Fruit fly (Drosophila melanogaster) whole organism, embryonic: Measurements from ENCODE around the gene PH4alphaSG2.

Experiments
- Aef1 ChIP-seq: fragments of 200-800 bp; sonication (Bioruptor generic); IDR thresholded peaks from 3 replicates; pipeline ENCODE4 v1.3.6; 2022; ENCODE audit warnings: missing biosample characterization, missing genetic modification characterization
- CG10431 ChIP-seq: fragments of 200-800 bp; sonication (Bioruptor generic); optimal IDR thresholded peaks from 3 replicates; lab custom pipeline; 2018; ENCODE audit warnings: missing biosample characterization, mild to moderate bottlenecking, missing genetic modification characterization
- CG10959 ChIP-seq: fragments of 200-800 bp; sonication (Bioruptor generic); IDR thresholded peaks from 2 replicates; pipeline ENCODE4 v1.3.6; 2022; ENCODE audit warnings: missing biosample characterization, missing genetic modification characterization
- CG12155 ChIP-seq: fragments of 200-800 bp; sonication (Bioruptor generic); optimal IDR thresholded peaks from 3 replicates; lab custom pipeline; 2016; ENCODE audit warnings: missing biosample characterization, missing genetic modification characterization
- CG12299 ChIP-seq: fragments of 200-800 bp; sonication (Bioruptor generic); optimal IDR thresholded peaks from 2 replicates; lab custom pipeline; 2018; ENCODE audit warnings: missing biosample characterization, mild to moderate bottlenecking, missing genetic modification characterization
- CG1233 ChIP-seq: fragments of 200-800 bp; sonication (Bioruptor generic); optimal IDR thresholded peaks from 4 replicates; lab custom pipeline; 2018; ENCODE audit warnings: missing biosample characterization, mild to moderate bottlenecking, missing genetic modification characterization
- CG12659 ChIP-seq: fragments of 200-800 bp; sonication (Bioruptor generic); optimal IDR thresholded peaks from 3 replicates; lab custom pipeline; 2017; ENCODE audit warnings: mild to moderate bottlenecking, missing biosample characterization, missing genetic modification reagents, missing genetic modification characterization
- CG13775 ChIP-seq: fragments of 200-800 bp; sonication (Bioruptor generic); optimal IDR thresholded peaks from 3 replicates; lab custom pipeline; 2017; ENCODE audit warnings: missing biosample characterization, mild to moderate bottlenecking, missing genetic modification characterization
- CG14710 ChIP-seq: fragments of 200-800 bp; sonication (Bioruptor generic); optimal IDR thresholded peaks from 3 replicates; lab custom pipeline; 2019; ENCODE audit warnings: missing biosample characterization, mild to moderate bottlenecking, missing genetic modification characterization, moderate library complexity
- CG14860 ChIP-seq: fragments of 200-800 bp; sonication (Bioruptor generic); IDR thresholded peaks from 3 replicates; pipeline ENCODE4 v1.3.6; 2022; ENCODE audit warnings: missing biosample characterization, missing genetic modification characterization; ENCODE audit not compliant: partially characterized antibody
- CG15601 ChIP-seq: fragments of 200-800 bp; sonication (Bioruptor generic); optimal IDR thresholded peaks from 3 replicates; lab custom pipeline; 2019; ENCODE audit warnings: missing biosample characterization, mild to moderate bottlenecking, missing genetic modification characterization, moderate library complexity
- CG1603 ChIP-seq: fragments of 200-800 bp; sonication (Bioruptor generic); optimal IDR thresholded peaks from 2 replicates; lab custom pipeline; 2019; ENCODE audit warnings: missing biosample characterization, mild to moderate bottlenecking, missing genetic modification characterization, moderate library complexity
- CG2116 ChIP-seq: fragments of 200-800 bp; sonication (Bioruptor generic); optimal IDR thresholded peaks from 3 replicates; lab custom pipeline; 2018; ENCODE audit warnings: missing biosample characterization, mild to moderate bottlenecking, missing genetic modification characterization
- CG34224 ChIP-seq: fragments of 200-800 bp; sonication (Bioruptor generic); IDR thresholded peaks from 3 replicates; pipeline ENCODE4 v1.3.6; 2022; ENCODE audit warnings: missing biosample characterization, missing genetic modification characterization; ENCODE audit not compliant: partially characterized antibody
- CG34376 ChIP-seq: fragments of 200-800 bp; sonication (Bioruptor generic); optimal IDR thresholded peaks from 2 replicates; lab custom pipeline; 2018; ENCODE audit warnings: missing biosample characterization, mild to moderate bottlenecking, missing genetic modification characterization
- CG4282 ChIP-seq: fragments of 200-800 bp; sonication (Bioruptor generic); optimal IDR thresholded peaks from 2 replicates; lab custom pipeline; 2016; ENCODE audit warnings: missing biosample characterization, missing genetic modification characterization
- CG43689 ChIP-seq: fragments of 200-800 bp; sonication (Bioruptor generic); IDR thresholded peaks from 2 replicates; pipeline ENCODE4 v1.3.6; 2022; ENCODE audit warnings: missing biosample characterization, missing genetic modification characterization
- CG4424 ChIP-seq: fragments of 200-800 bp; sonication (Bioruptor generic); optimal IDR thresholded peaks from 3 replicates; lab custom pipeline; 2016; ENCODE audit warnings: missing biosample characterization, missing genetic modification characterization
- CG5953 ChIP-seq: fragments of 200-800 bp; sonication (Bioruptor generic); IDR thresholded peaks from 2 replicates; pipeline ENCODE4 v1.3.6; 2022; ENCODE audit warnings: missing biosample characterization, missing genetic modification characterization
- CG6272 ChIP-seq: fragments of 200-800 bp; sonication (Bioruptor generic); IDR thresholded peaks from 2 replicates; pipeline ENCODE4 v1.3.6; 2022; ENCODE audit warnings: missing biosample characterization, missing genetic modification characterization
- CG6791 ChIP-seq: fragments of 200-800 bp; sonication (Bioruptor generic); IDR thresholded peaks from 3 replicates; pipeline ENCODE4 v1.3.6; 2022; ENCODE audit warnings: missing biosample characterization, missing genetic modification characterization; ENCODE audit not compliant: partially characterized antibody
- CG7928 ChIP-seq: fragments of 200-800 bp; sonication (Bioruptor generic); optimal IDR thresholded peaks from 2 replicates; lab custom pipeline; 2017; ENCODE audit warnings: missing biosample characterization, mild to moderate bottlenecking, missing genetic modification characterization
- CG8944 ChIP-seq: fragments of 200-800 bp; sonication (Bioruptor generic); optimal IDR thresholded peaks from 3 replicates; lab custom pipeline; 2016; ENCODE audit warnings: missing biosample characterization, missing genetic modification characterization
- D19B ChIP-seq: fragments of 200-800 bp; sonication (Bioruptor generic); optimal IDR thresholded peaks from 2 replicates; lab custom pipeline; 2017; ENCODE audit warnings: missing biosample characterization, mild to moderate bottlenecking, missing genetic modification characterization
- Dad ChIP-seq: fragments of 200-800 bp; sonication (Bioruptor generic); optimal IDR thresholded peaks from 3 replicates; lab custom pipeline; 2016; ENCODE audit warnings: missing biosample characterization, missing genetic modification characterization
- Dfd ChIP-seq, 2 experiments: fragments of >200 bp; optimal IDR thresholded peaks; 2 replicates each; lab custom pipeline; 2017; ENCODE audit warnings: missing biosample characterization in 2 of 2, missing genetic modification characterization in 2 of 2
- Dll ChIP-seq: fragments of 200-800 bp; sonication (Bioruptor generic); IDR thresholded peaks from 4 replicates; pipeline ENCODE4 v1.3.6; 2022; ENCODE audit warnings: missing biosample characterization, missing genetic modification characterization; ENCODE audit not compliant: partially characterized antibody
- Elba2 ChIP-seq: fragments of 200-800 bp; sonication (Bioruptor generic); optimal IDR thresholded peaks from 3 replicates; lab custom pipeline; 2016; ENCODE audit warnings: missing biosample characterization, missing genetic modification characterization
- Fer1 ChIP-seq: fragments of 200-800 bp; sonication (Bioruptor generic); optimal IDR thresholded peaks from 2 replicates; lab custom pipeline; 2017; ENCODE audit warnings: missing biosample characterization, mild to moderate bottlenecking, missing genetic modification characterization
- Gug ChIP-seq: fragments of 200-800 bp; sonication (Bioruptor generic); IDR thresholded peaks from 4 replicates; pipeline ENCODE4 v1.3.6; 2022; ENCODE audit warnings: missing biosample characterization, missing genetic modification characterization
- Lim3 ChIP-seq: fragments of 200-800 bp; sonication (Bioruptor generic); IDR thresholded peaks from 2 replicates; pipeline ENCODE4 v1.3.6; 2022; ENCODE audit warnings: missing biosample characterization, missing genetic modification characterization
- Mrtf ChIP-seq: fragments of 200-800 bp; sonication (Bioruptor generic); IDR thresholded peaks from 3 replicates; pipeline ENCODE4 v1.3.6; 2022; ENCODE audit warnings: missing biosample characterization, missing genetic modification characterization
- Nf-YB ChIP-seq: fragments of 200-800 bp; sonication (Bioruptor generic); optimal IDR thresholded peaks from 3 replicates; lab custom pipeline; 2019; ENCODE audit warnings: missing biosample characterization, mild to moderate bottlenecking, missing genetic modification characterization, moderate library complexity
- Rx ChIP-seq: fragments of 200-800 bp; sonication (Bioruptor generic); IDR thresholded peaks from 2 replicates; pipeline ENCODE4 v1.3.6; 2022; ENCODE audit warnings: missing biosample characterization, missing genetic modification characterization
- Xbp1 ChIP-seq: fragments of 200-800 bp; sonication (Bioruptor generic); optimal IDR thresholded peaks from 3 replicates; lab custom pipeline; 2016; ENCODE audit warnings: missing biosample characterization, mild to moderate bottlenecking, missing genetic modification characterization
- ato ChIP-seq: fragments of 200-800 bp; sonication (Bioruptor generic); IDR thresholded peaks from 2 replicates; pipeline ENCODE4 v1.3.6; 2022; ENCODE audit warnings: missing biosample characterization, missing genetic modification characterization; ENCODE audit not compliant: partially characterized antibody
- btn ChIP-seq: fragments of 200-800 bp; sonication (Bioruptor generic); optimal IDR thresholded peaks from 2 replicates; lab custom pipeline; 2016; ENCODE audit warnings: missing biosample characterization, missing genetic modification characterization
- chinmo ChIP-seq: fragments of 200-800 bp; sonication (Bioruptor generic); IDR thresholded peaks from 4 replicates; pipeline ENCODE4 v1.3.6; 2022; ENCODE audit warnings: missing biosample characterization, missing genetic modification characterization; ENCODE audit not compliant: partially characterized antibody
- crol ChIP-seq: fragments of 200-800 bp; sonication (Bioruptor generic); IDR thresholded peaks from 2 replicates; pipeline ENCODE4 v1.3.6; 2022; ENCODE audit warnings: missing biosample characterization, missing genetic modification characterization
- ftz-f1 ChIP-seq: fragments of 200-800 bp; sonication (Bioruptor generic); optimal IDR thresholded peaks from 2 replicates; lab custom pipeline; 2016; ENCODE audit warnings: missing biosample characterization, missing genetic modification characterization
- gsb ChIP-seq: fragments of 200-800 bp; sonication (Bioruptor generic); IDR thresholded peaks from 2 replicates; pipeline ENCODE4 v1.3.6; 2022; ENCODE audit warnings: missing biosample characterization, missing genetic modification characterization
- jing ChIP-seq: fragments of 200-800 bp; sonication (Bioruptor generic); optimal IDR thresholded peaks from 2 replicates; lab custom pipeline; 2018; ENCODE audit warnings: missing biosample characterization, mild to moderate bottlenecking, missing genetic modification characterization
- kah ChIP-seq: fragments of 200-800 bp; sonication (Bioruptor generic); optimal IDR thresholded peaks from 2 replicates; lab custom pipeline; 2018; ENCODE audit warnings: missing biosample characterization, mild to moderate bottlenecking, missing genetic modification characterization
- lmd ChIP-seq: fragments of 200-800 bp; sonication (Bioruptor generic); IDR thresholded peaks from 2 replicates; pipeline ENCODE4 v1.3.6; 2022; ENCODE audit warnings: missing biosample characterization, missing genetic modification characterization
- pb ChIP-seq: fragments of 200-800 bp; sonication (Bioruptor generic); optimal IDR thresholded peaks from 3 replicates; lab custom pipeline; 2016; ENCODE audit warnings: missing biosample characterization, missing genetic modification characterization
- pho ChIP-seq: fragments of 200-800 bp; sonication (Bioruptor generic); optimal IDR thresholded peaks from 2 replicates; lab custom pipeline; 2016; ENCODE audit warnings: missing biosample characterization, missing genetic modification characterization
- repo ChIP-seq: fragments of 200-800 bp; sonication (Bioruptor generic); optimal IDR thresholded peaks from 2 replicates; lab custom pipeline; 2016; ENCODE audit warnings: missing biosample characterization, missing genetic modification characterization
- sqz ChIP-seq: fragments of 200-800 bp; sonication (Bioruptor generic); optimal IDR thresholded peaks from 3 replicates; lab custom pipeline; 2018; ENCODE audit warnings: missing biosample characterization, mild to moderate bottlenecking, missing genetic modification characterization
- tna ChIP-seq: fragments of 200-800 bp; sonication (Bioruptor generic); IDR thresholded peaks from 2 replicates; pipeline ENCODE4 v1.3.6; 2022; ENCODE audit warnings: missing biosample characterization, missing genetic modification characterization; ENCODE audit not compliant: partially characterized antibody
- trh ChIP-seq: fragments of 200-800 bp; sonication (Bioruptor generic); optimal IDR thresholded peaks from 2 replicates; lab custom pipeline; 2016; ENCODE audit warnings: missing biosample characterization, missing genetic modification characterization

Gene PH4alphaSG2

dm6 chr3R:30459066-30459935 lies 30.6 kb upstream of the PH4alphaSG2 start, which contains the start of the genes CG2224 and CDase:
Gene CG2224 (minus strand): TSS chr3R:30459300.
Gene CDase (plus strand): TSS chr3R:30459521.
- peak; percentile 98 for TF ChIP-seq CG34224
- TF ChIP-seq pb (GFP tag; lab: Kevin White, UChicago): no peak
- TF ChIP-seq CG13775 (GFP tag; lab: Kevin White, UChicago): no peak
- TF ChIP-seq CG6791 (GFP tag; lab: Robert Waterston, UW): peak; percentile 92
- TF ChIP-seq CG8944: no peak
- peak; percentile 91 for TF ChIP-seq Dll (GFP tag; lab: Robert Waterston, UW)
- TF ChIP-seq repo (GFP tag; lab: Kevin White, UChicago): no peak
- no peak for TF ChIP-seq Lim3 (GFP tag; lab: Robert Waterston, UW)
- no peak for TF ChIP-seq CG7928
- no peak for TF ChIP-seq CG10431
- TF ChIP-seq CG1233 (GFP tag; lab: Kevin White, UChicago): no peak
- no peak for TF ChIP-seq ftz-f1 (GFP tag; lab: Kevin White, UChicago)
- TF ChIP-seq CG12155: no peak
- no peak for TF ChIP-seq Fer1 (GFP tag; lab: Kevin White, UChicago)
- TF ChIP-seq pho: no peak
- no peak for TF ChIP-seq CG5953 (GFP tag; lab: Robert Waterston, UW)
- TF ChIP-seq sqz (GFP tag; lab: Kevin White, UChicago): no peak
- TF ChIP-seq ato: peak; percentile 95
- TF ChIP-seq CG12659 (GFP tag; lab: Kevin White, UChicago): no peak
- no peak for TF ChIP-seq Elba2 (GFP tag; lab: Kevin White, UChicago)
- TF ChIP-seq D19B (GFP tag; lab: Kevin White, UChicago): no peak
- TF ChIP-seq CG6272 (GFP tag; lab: Robert Waterston, UW): no peak
- TF ChIP-seq btn (GFP tag; lab: Kevin White, UChicago): no peak
- TF ChIP-seq CG43689 (GFP tag; lab: Robert Waterston, UW): no peak
- no peak for TF ChIP-seq Mrtf (GFP tag; lab: Robert Waterston, UW)
- no peak for TF ChIP-seq CG34376 (GFP tag; lab: Kevin White, UChicago)
- TF ChIP-seq chinmo (GFP tag; lab: Robert Waterston, UW): peak; percentile 96
- TF ChIP-seq lmd (GFP tag; lab: Robert Waterston, UW): no peak
- no peak for TF ChIP-seq CG14710 (tag; lab: Kevin White, UChicago)
- no peak for TF ChIP-seq Dfd (GFP tag; optimal IDR thresholded peaks at IDR 0.05; lab: Kevin White, UChicago)
- TF ChIP-seq Xbp1 (GFP tag; lab: Kevin White, UChicago): no peak
- TF ChIP-seq tna: peak; percentile 91
- no peak for TF ChIP-seq CG12299 (tag; lab: Kevin White, UChicago)
- no peak for TF ChIP-seq Nf-YB (GFP tag; lab: Kevin White, UChicago)
- TF ChIP-seq gsb (GFP tag; lab: Robert Waterston, UW): no peak
- TF ChIP-seq CG10959: no peak
- no peak for TF ChIP-seq CG15601
- no peak for TF ChIP-seq Gug (GFP tag; lab: Robert Waterston, UW)
- no peak for TF ChIP-seq crol (GFP tag; lab: Robert Waterston, UW)
- TF ChIP-seq CG4282 (GFP tag; lab: Kevin White, UChicago): no peak
- no peak for TF ChIP-seq kah
- peak; percentile 74 for TF ChIP-seq CG2116 (GFP tag; lab: Kevin White, UChicago)
- no peak for TF ChIP-seq trh (GFP tag; lab: Kevin White, UChicago)
- no peak for TF ChIP-seq jing
- no peak for TF ChIP-seq CG4424 (GFP tag; lab: Kevin White, UChicago)
- no peak for TF ChIP-seq Dad
- TF ChIP-seq Aef1: no peak
- TF ChIP-seq CG14860: peak; percentile 89
- TF ChIP-seq Rx: no peak
- peak; percentile 57 for TF ChIP-seq CG1603 (tag; lab: Kevin White, UChicago)
